Worm (Caenorhabditis elegans) whole organism, L3 larva: ENCODE data around the gene T24H10.5.

Source experiments
- R02D3.7 ChIP-seq: fragments of 150-350 bp; optimal IDR thresholded peaks from 2 replicates; lab custom pipeline; 2014; ENCODE audit warnings: missing biosample characterization, missing genetic modification characterization
- ZK546.5 ChIP-seq: sonication (generic microtip); optimal IDR thresholded peaks from 2 replicates; lab custom pipeline; 2017; ENCODE audit warnings: missing biosample characterization, missing genetic modification characterization
- ama-1 ChIP-seq: fragments of 150-350 bp; optimal IDR thresholded peaks from 2 replicates; lab custom pipeline; 2018
- ceh-16 ChIP-seq: sonication (generic microtip); optimal IDR thresholded peaks from 2 replicates; lab custom pipeline; 2017; ENCODE audit warnings: missing biosample characterization, missing genetic modification characterization
- ceh-28 ChIP-seq: fragments of 150-350 bp; optimal IDR thresholded peaks from 2 replicates; lab custom pipeline; 2014; ENCODE audit warnings: missing biosample characterization, missing genetic modification reagents, missing genetic modification characterization
- ceh-9 ChIP-seq: sonication (generic microtip); optimal IDR thresholded peaks from 2 replicates; lab custom pipeline; 2018; ENCODE audit warnings: missing biosample characterization, missing genetic modification characterization
- daf-12 ChIP-seq: fragments of 150-350 bp; optimal IDR thresholded peaks from 2 replicates; lab custom pipeline; 2014; ENCODE audit warnings: missing biosample characterization, missing genetic modification reagents, missing genetic modification characterization
- egl-27 ChIP-seq: sonication (generic microtip); optimal IDR thresholded peaks from 4 replicates; lab custom pipeline; 2017; ENCODE audit warnings: missing biosample characterization, missing genetic modification reagents, missing genetic modification characterization
- egl-5 ChIP-seq: fragments of 150-350 bp; optimal IDR thresholded peaks from 2 replicates; lab custom pipeline; 2017; ENCODE audit warnings: missing biosample characterization, missing genetic modification reagents, missing genetic modification characterization, inconsistent platforms
- elt-1 ChIP-seq: fragments of 150-350 bp; optimal IDR thresholded peaks from 2 replicates; lab custom pipeline; 2014; ENCODE audit warnings: missing biosample characterization, missing genetic modification characterization
- elt-2 ChIP-seq: sonication (generic microtip); optimal IDR thresholded peaks from 2 replicates; lab custom pipeline; 2016; ENCODE audit warnings: missing genetic modification reagents, mild to moderate bottlenecking, missing genetic modification characterization, missing compliant biosample characterization
- elt-3 ChIP-seq, 3 experiments: fragments of 150-350 bp in 1 of 3; sonication (generic microtip) in 2 of 3; optimal IDR thresholded peaks; 2 replicates in 2 of 3; 4 replicates in 1 of 3; lab custom pipeline; 2014 to 2017; ENCODE audit warnings: missing biosample characterization in 3 of 3, missing genetic modification characterization in 3 of 3
- fkh-10 ChIP-seq: sonication (generic microtip); optimal IDR thresholded peaks from 2 replicates; lab custom pipeline; 2017; ENCODE audit warnings: missing biosample characterization, missing genetic modification reagents, missing genetic modification characterization
- fkh-2 ChIP-seq: fragments of 150-350 bp; optimal IDR thresholded peaks from 2 replicates; lab custom pipeline; 2014; ENCODE audit warnings: missing biosample characterization, missing genetic modification reagents, missing genetic modification characterization
- fos-1 ChIP-seq: fragments of 150-350 bp; optimal IDR thresholded peaks from 2 replicates; lab custom pipeline; 2014; ENCODE audit warnings: missing biosample characterization, missing genetic modification characterization
- hmg-11 ChIP-seq: sonication (generic microtip); optimal IDR thresholded peaks from 2 replicates; lab custom pipeline; 2016; ENCODE audit warnings: missing genetic modification characterization, missing compliant biosample characterization
- jun-1 ChIP-seq: fragments of 150-350 bp; optimal IDR thresholded peaks from 2 replicates; lab custom pipeline; 2014; ENCODE audit warnings: missing biosample characterization, missing genetic modification reagents, missing genetic modification characterization
- lin-15B ChIP-seq: fragments of 150-350 bp; optimal IDR thresholded peaks from 2 replicates; lab custom pipeline; 2014; ENCODE audit warnings: missing biosample characterization, missing genetic modification characterization
- lin-39 ChIP-seq: fragments of 150-350 bp; optimal IDR thresholded peaks from 2 replicates; lab custom pipeline; 2018; ENCODE audit warnings: missing biosample characterization, missing genetic modification reagents, missing genetic modification characterization
- lsy-12 ChIP-seq: sonication (generic microtip); optimal IDR thresholded peaks from 2 replicates; lab custom pipeline; 2016; ENCODE audit warnings: mild to moderate bottlenecking, missing genetic modification characterization, missing compliant biosample characterization
- mdl-1 ChIP-seq: fragments of 150-350 bp; optimal IDR thresholded peaks from 2 replicates; lab custom pipeline; 2014; ENCODE audit warnings: missing biosample characterization, missing genetic modification characterization
- mml-1 ChIP-seq: fragments of 150-350 bp; sonication (generic microtip); optimal IDR thresholded peaks from 3 replicates; lab custom pipeline; 2014; ENCODE audit warnings: missing biosample characterization, missing genetic modification characterization
- nfya-1 ChIP-seq: sonication (generic microtip); optimal IDR thresholded peaks from 2 replicates; lab custom pipeline; 2017; ENCODE audit warnings: missing genetic modification characterization, mild to moderate bottlenecking, missing compliant biosample characterization, antibody characterized with exemption, moderate library complexity; ENCODE audit not compliant: insufficient read depth
- nhr-11 ChIP-seq: fragments of 150-350 bp; optimal IDR thresholded peaks from 2 replicates; lab custom pipeline; 2014; ENCODE audit warnings: missing biosample characterization, missing genetic modification characterization
- nhr-12 ChIP-seq: fragments of 150-350 bp; optimal IDR thresholded peaks from 2 replicates; lab custom pipeline; 2014; ENCODE audit warnings: missing biosample characterization, missing genetic modification characterization
- nhr-237 ChIP-seq: fragments of 150-350 bp; optimal IDR thresholded peaks from 2 replicates; lab custom pipeline; 2014; ENCODE audit warnings: missing biosample characterization, missing genetic modification characterization
- nhr-25 ChIP-seq: sonication (generic microtip); optimal IDR thresholded peaks from 2 replicates; lab custom pipeline; 2017; ENCODE audit warnings: missing biosample characterization, missing genetic modification characterization
- nhr-28 ChIP-seq: fragments of 150-350 bp; optimal IDR thresholded peaks from 2 replicates; lab custom pipeline; 2014; ENCODE audit warnings: missing biosample characterization, missing genetic modification characterization
- nhr-67 ChIP-seq: fragments of 150-350 bp; optimal IDR thresholded peaks from 2 replicates; lab custom pipeline; 2014; ENCODE audit warnings: missing biosample characterization, missing genetic modification characterization
- nhr-76 ChIP-seq: fragments of 150-350 bp; sonication (generic microtip); optimal IDR thresholded peaks from 5 replicates; lab custom pipeline; 2014; ENCODE audit warnings: missing biosample characterization, missing genetic modification characterization
- nhr-77 ChIP-seq: fragments of 150-350 bp; optimal IDR thresholded peaks from 2 replicates; lab custom pipeline; 2014; ENCODE audit warnings: missing biosample characterization, missing genetic modification characterization
- pha-4 ChIP-seq: fragments of 150-350 bp; optimal IDR thresholded peaks from 2 replicates; lab custom pipeline; 2014; ENCODE audit warnings: missing biosample characterization, missing genetic modification reagents, missing genetic modification characterization
- pqm-1 ChIP-seq: fragments of 150-350 bp; optimal IDR thresholded peaks from 2 replicates; lab custom pipeline; 2017; ENCODE audit warnings: missing biosample characterization, missing genetic modification characterization, inconsistent platforms
- sea-2 ChIP-seq: fragments of 150-350 bp; sonication (generic microtip); optimal IDR thresholded peaks from 4 replicates; lab custom pipeline; 2014; ENCODE audit warnings: missing biosample characterization, missing genetic modification reagents, missing genetic modification characterization
- skn-1 ChIP-seq: fragments of 150-350 bp; optimal IDR thresholded peaks from 2 replicates; lab custom pipeline; 2014; ENCODE audit warnings: missing biosample characterization, missing genetic modification characterization
- snpc-4 ChIP-seq: fragments of 150-350 bp; optimal IDR thresholded peaks from 2 replicates; lab custom pipeline; 2014; ENCODE audit warnings: missing biosample characterization, missing genetic modification characterization
- unc-39 ChIP-seq: sonication (generic microtip); optimal IDR thresholded peaks from 4 replicates; lab custom pipeline; 2017; ENCODE audit warnings: missing biosample characterization, missing genetic modification characterization
- ztf-4 ChIP-seq: fragments of 150-350 bp; optimal IDR thresholded peaks from 2 replicates; lab custom pipeline; 2014; ENCODE audit warnings: missing biosample characterization, missing genetic modification characterization

T24H10.5 gene

DNA sequence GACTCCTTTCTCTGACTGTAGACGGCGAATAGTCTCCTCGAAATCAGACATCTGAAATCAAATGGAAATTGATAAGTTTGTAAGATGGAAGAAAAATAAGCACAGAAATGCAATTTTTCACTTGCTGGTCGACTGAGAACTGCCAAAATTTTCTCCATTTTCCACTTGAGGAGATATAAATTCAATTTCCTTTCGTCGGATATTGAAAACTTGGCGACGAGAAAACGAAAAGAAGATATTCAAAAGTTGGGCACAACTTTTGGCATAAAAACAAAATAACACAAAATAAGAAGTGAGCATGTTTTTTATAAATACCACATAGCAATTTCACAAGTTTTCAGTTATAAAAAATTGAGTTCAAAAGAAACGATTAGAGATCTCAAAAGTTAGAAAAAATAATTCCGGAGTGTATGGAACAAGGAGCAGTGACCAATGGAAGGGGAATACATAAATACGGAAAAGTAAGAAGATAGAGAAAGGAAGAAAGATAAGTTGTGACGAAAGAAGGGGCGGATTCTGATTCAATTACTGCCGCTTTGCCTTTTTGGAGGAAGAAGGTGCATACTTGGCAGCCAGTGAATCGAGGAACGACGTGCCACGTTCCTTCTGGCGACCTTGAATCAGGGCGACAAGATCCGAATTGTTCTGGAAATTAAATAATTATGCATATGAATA is 6.3 kb downstream of the T24H10.5 start, which contains the start of gene dyrb-1:
TSS of gene dyrb-1 (minus strand) at position 51 of the 675 bp plus-strand sequence.
- TF ChIP-seq nhr-77 (tag; lab: Kevin White, UChicago) (no peak), skn-1 (tag; lab: Kevin White, UChicago) (no peak), fkh-10 (GFP tag; lab: Kevin White, UChicago) (no peak), nhr-25 (tag; lab: Kevin White, UChicago) (no peak), fos-1 (tag; lab: Kevin White, UChicago) (no peak), nhr-11 (no peak)

DNA sequence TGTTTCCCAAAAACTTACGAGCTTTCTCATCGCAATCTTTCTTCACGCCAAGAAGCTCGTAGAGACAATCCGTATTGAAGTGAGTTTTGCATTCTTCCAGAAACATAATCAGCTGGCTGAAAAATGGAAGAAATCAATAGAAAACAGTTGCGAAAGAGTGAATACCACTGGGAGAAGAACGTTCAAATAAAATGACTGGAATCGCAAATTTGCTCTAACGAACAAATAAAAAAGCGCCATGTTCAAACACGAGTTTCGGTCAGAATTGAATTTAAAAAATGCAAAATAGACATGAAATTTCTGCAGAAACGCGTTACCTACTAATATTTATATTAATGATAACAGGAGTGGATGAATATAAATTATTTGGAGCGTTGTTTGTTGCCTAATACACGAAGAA is 7.5 kb downstream of the T24H10.5 start, which contains the start of gene dnj-23:
TSS of gene dnj-23 (minus strand) at position 158 of the 400 bp plus-strand sequence.
- TF ChIP-seq nhr-76 (tag; lab: Kevin White, UChicago) (no peak), skn-1 (tag; lab: Kevin White, UChicago) (peak; percentile 28), pha-4 (peak; percentile 45), nhr-67 (tag; lab: Kevin White, UChicago) (no peak), nfya-1 (tag; lab: Kevin White, UChicago) (peak; percentile 50), lin-39 (tag; lab: Kevin White, UChicago) (peak; percentile 15), fkh-2 (tag; lab: Kevin White, UChicago) (no peak), ztf-4 (no peak), nhr-25 (tag; lab: Kevin White, UChicago) (peak; percentile 16), lin-15B (peak; percentile 35), ceh-9 (no peak)

DNA sequence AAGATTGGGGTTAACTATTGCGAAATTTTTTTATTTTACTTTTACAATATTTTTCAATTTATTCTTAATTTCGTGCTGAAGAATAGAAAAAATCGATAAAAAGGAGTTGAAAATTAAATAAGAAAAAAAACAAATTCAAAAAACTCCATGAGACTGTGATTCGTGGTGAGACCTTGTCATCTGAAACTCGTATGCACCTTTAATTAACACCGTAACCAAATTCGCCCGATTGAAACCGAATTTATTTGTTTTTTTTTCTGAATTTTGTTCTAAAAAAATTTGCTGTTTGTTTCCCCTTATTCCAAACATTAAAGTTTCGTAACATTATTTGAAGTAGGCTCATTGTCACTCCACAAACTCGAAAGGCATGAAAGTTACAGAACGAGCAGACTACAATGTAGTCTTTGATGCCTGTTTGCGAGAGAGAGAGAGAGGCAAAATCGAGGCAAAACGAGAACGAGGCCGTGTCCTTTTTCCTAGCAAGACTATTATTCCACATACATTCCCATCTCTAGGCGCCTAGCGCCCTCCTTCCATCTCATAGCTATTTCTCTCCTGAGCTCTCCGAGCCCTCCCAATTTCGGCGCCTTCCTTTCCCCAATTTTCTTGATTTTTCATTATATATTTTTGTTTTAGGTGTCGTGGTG is 8.1 kb downstream of the T24H10.5 start, which contains the start of gene T24H10.4:
TSS of gene T24H10.4 (plus strand) at position 630 of the 647 bp plus-strand sequence.
- TF ChIP-seq nhr-237 (tag; lab: Kevin White, UChicago) = no peak
- peak; percentile 26 for TF ChIP-seq nfya-1 (tag; lab: Kevin White, UChicago)
- TF ChIP-seq fkh-2 (tag; lab: Kevin White, UChicago) = no peak
- TF ChIP-seq skn-1 (tag; lab: Kevin White, UChicago) = peak; percentile 3
- TF ChIP-seq unc-39 (tag; lab: Kevin White, UChicago) = no peak
- peak; percentile 35 for TF ChIP-seq hmg-11 (tag; lab: Kevin White, UChicago)
- TF ChIP-seq lin-39 (tag; lab: Kevin White, UChicago) = peak; percentile 72
- TF ChIP-seq egl-27 (tag; lab: Kevin White, UChicago) = no peak

DNA sequence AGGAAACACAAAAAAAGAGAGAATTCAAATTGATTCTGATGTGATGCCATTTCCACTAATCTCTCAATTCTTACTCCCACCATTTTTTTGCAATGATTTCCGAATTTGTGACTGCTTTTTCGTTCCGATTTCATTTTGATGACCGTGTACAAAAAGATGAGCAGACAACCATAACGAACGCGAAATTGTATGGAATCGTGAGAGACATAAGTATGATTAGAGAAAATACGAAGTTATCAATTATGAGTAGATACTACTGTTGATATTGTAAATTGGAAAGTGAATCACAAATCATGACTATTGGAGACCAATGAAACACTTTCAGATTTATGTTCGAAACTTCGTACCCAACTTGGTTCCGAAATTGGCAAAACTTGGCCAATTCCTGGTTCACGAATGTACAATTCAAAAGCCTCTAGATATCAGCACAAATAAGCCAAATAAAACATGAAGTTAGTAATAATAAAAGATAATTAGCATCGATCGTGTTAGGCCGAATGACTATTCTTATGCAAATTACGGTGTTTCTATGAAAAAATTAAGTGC is 10.6 kb downstream of the T24H10.5 start:
- TF ChIP-seq nhr-12 (tag; lab: Kevin White, UChicago) (no peak), elt-3 (tag; optimal IDR thresholded peaks at IDR 0.05; lab: Kevin White, UChicago) (no peak), sea-2 (no peak), fos-1 (tag; lab: Kevin White, UChicago) (no peak), ZK546.5 (tag; lab: Kevin White, UChicago) (no peak), mdl-1 (tag; lab: Kevin White, UChicago) (no peak), nhr-11 (no peak), pqm-1 (tag; lab: Kevin White, UChicago) (peak; percentile 59), egl-27 (tag; lab: Kevin White, UChicago) (no peak), ztf-4 (no peak), lsy-12 (tag; lab: Kevin White, UChicago) (no peak), elt-1 (tag; lab: Kevin White, UChicago) (no peak), elt-2 (tag; lab: Kevin White, UChicago) (peak; percentile 37), nhr-25 (tag; lab: Kevin White, UChicago) (no peak)
- TF ChIP-seq, all 47 proteins: peak for 2

DNA sequence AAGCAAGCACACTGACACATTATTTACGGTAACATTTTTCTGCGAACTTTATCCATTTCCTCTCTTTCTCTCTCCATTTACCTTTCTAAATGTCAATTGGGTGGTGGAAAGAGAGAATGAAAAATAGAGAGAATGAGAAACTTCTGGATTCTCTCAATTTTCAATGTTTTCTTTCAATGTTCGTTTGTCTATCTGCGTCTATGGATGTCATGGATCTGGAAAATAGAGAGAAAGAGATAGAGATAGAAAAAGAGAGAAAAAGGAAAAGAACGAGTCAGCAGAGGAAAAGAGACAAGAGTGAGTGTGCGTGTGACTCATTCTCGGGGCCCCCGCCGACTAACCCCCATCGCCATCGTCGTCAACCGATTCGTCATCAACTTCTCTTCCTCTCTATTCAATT is 12.0 kb downstream of the T24H10.5 start, which contains the start of gene jun-1:
TSS of gene jun-1 (plus strand) at position 307 of the 400 bp plus-strand sequence.
- TF ChIP-seq elt-2 (tag; lab: Kevin White, UChicago) (no peak), unc-39 (tag; lab: Kevin White, UChicago) (no peak), nhr-12 (tag; lab: Kevin White, UChicago) (no peak), pqm-1 (tag; lab: Kevin White, UChicago) (peak; percentile 23), skn-1 (tag; lab: Kevin White, UChicago) (peak; percentile 54), R02D3.7 (tag; lab: Kevin White, UChicago) (peak; percentile 37), pha-4 (peak; percentile 98), ceh-28 (tag; lab: Kevin White, UChicago) (peak; percentile 83), egl-5 (tag; lab: Kevin White, UChicago) (no peak), ama-1 (lab: Kevin White, UChicago) (no peak), nhr-77 (tag; lab: Kevin White, UChicago) (peak; percentile 38), egl-27 (tag; lab: Kevin White, UChicago) (peak; percentile 64), nhr-11 (peak; percentile 56), jun-1 (no peak), nhr-28 (tag; lab: Kevin White, UChicago) (no peak), ceh-16 (tag; lab: Kevin White, UChicago) (no peak), elt-3 (tag; optimal IDR thresholded peaks at IDR 0.05; lab: Kevin White, UChicago) (peak in 2 of 3 experiments; percentile 9 to 57), nhr-76 (tag; lab: Kevin White, UChicago) (no peak), daf-12 (tag; lab: Kevin White, UChicago) (no peak), sea-2 (no peak), ZK546.5 (tag; lab: Kevin White, UChicago) (no peak), fos-1 (tag; lab: Kevin White, UChicago) (peak; percentile 99), snpc-4 (tag; lab: Kevin White, UChicago) (peak; percentile 39), mml-1 (tag; lab: Kevin White, UChicago) (no peak), nhr-237 (tag; lab: Kevin White, UChicago) (no peak), ceh-9 (no peak), fkh-10 (GFP tag; lab: Kevin White, UChicago) (peak; percentile 22)
